Worm (Caenorhabditis elegans) whole organism, midembryonic: ENCODE measurements around the gene alkb-8.

Experiments
- T22C8.4 ChIP-seq: fragments of 200-800 bp; sonication (Bioruptor generic); IDR thresholded peaks from 2 replicates; pipeline ENCODE4 v1.3.6; 2022; ENCODE audit warnings: missing genetic modification characterization, missing compliant biosample characterization
- cog-1 ChIP-seq: sonication (generic microtip); optimal IDR thresholded peaks from 2 replicates; lab custom pipeline; 2016; ENCODE audit warnings: missing genetic modification characterization, missing compliant biosample characterization
- flt-1 ChIP-seq: fragments of 200-800 bp; sonication (Bioruptor generic); IDR thresholded peaks from 2 replicates; pipeline ENCODE4 v1.3.6; 2022; ENCODE audit warnings: missing genetic modification characterization, missing compliant biosample characterization
- klf-2 ChIP-seq: fragments of 200-800 bp; sonication (Bioruptor generic); conservative IDR thresholded peaks from 2 replicates; pipeline ENCODE4 v1.3.6; 2022; ENCODE audit warnings: missing genetic modification reagents, missing genetic modification characterization, missing compliant biosample characterization
- med-1 ChIP-seq: sonication (generic microtip); optimal IDR thresholded peaks from 2 replicates; lab custom pipeline; 2017; ENCODE audit warnings: missing genetic modification characterization, mild to moderate bottlenecking, missing compliant biosample characterization, antibody characterized with exemption, missing genetic modification reagents; ENCODE audit not compliant: insufficient read depth
- ref-1 ChIP-seq: fragments of 200-800 bp; sonication (Bioruptor generic); conservative IDR thresholded peaks from 2 replicates; pipeline ENCODE4 v1.3.6; 2022; ENCODE audit warnings: missing genetic modification reagents, missing genetic modification characterization, missing compliant biosample characterization
- tab-1 ChIP-seq: fragments of 200-800 bp; sonication (Bioruptor generic); IDR thresholded peaks from 2 replicates; pipeline ENCODE4 v1.3.6; 2022; ENCODE audit warnings: missing genetic modification characterization, missing compliant biosample characterization
- ztf-23 ChIP-seq: fragments of 200-800 bp; sonication (Bioruptor generic); IDR thresholded peaks from 2 replicates; pipeline ENCODE4 v1.3.6; 2022; ENCODE audit warnings: missing genetic modification reagents, missing genetic modification characterization, missing compliant biosample characterization
- ztf-29 ChIP-seq: fragments of 200-800 bp; sonication (Bioruptor generic); IDR thresholded peaks from 2 replicates; pipeline ENCODE4 v1.3.6; 2022; ENCODE audit warnings: missing genetic modification reagents, missing genetic modification characterization, missing compliant biosample characterization

alkb-8 gene

ce11 chrIII:3730475-3730874 lies 21.3 kb downstream of the alkb-8 start, which contains the start of gene F34D10.8:
F34D10.8 (plus strand) TSS chrIII:3730775.
- TF ChIP-seq cog-1 (tag; lab: Kevin White, UChicago) (no peak), klf-2 (GFP tag; lab: Robert Waterston, UW) (no peak), ztf-29 (GFP tag; lab: Robert Waterston, UW) (no peak), flt-1 (GFP tag; lab: Robert Waterston, UW) (no peak), ref-1 (no peak), ztf-23 (GFP tag; lab: Robert Waterston, UW) (no peak), tab-1 (no peak), med-1 (GFP tag; lab: Kevin White, UChicago) (no peak), T22C8.4 (GFP tag; lab: Robert Waterston, UW) (no peak)

ce11 chrIII:3734007-3734406 lies 24.9 kb downstream of the alkb-8 start, which contains the start of gene F34D10.3:
F34D10.3 (plus strand) TSS chrIII:3734255.
- no peak for TF ChIP-seq klf-2 (GFP tag; lab: Robert Waterston, UW)
- TF ChIP-seq med-1 (GFP tag; lab: Kevin White, UChicago): no peak
- no peak for TF ChIP-seq tab-1
- no peak for TF ChIP-seq cog-1 (tag; lab: Kevin White, UChicago)
- TF ChIP-seq ref-1: no peak
- no peak for TF ChIP-seq flt-1 (GFP tag; lab: Robert Waterston, UW)
- TF ChIP-seq ztf-23 (GFP tag; lab: Robert Waterston, UW): no peak

ce11 chrIII:3734990-3735389 lies 25.9 kb downstream of the alkb-8 start, which contains the start of gene evl-18:
evl-18 (minus strand) TSS chrIII:3735039.
- TF ChIP-seq ztf-23 (GFP tag; lab: Robert Waterston, UW) (no peak), T22C8.4 (GFP tag; lab: Robert Waterston, UW) (no peak), ref-1 (no peak), med-1 (GFP tag; lab: Kevin White, UChicago) (no peak), tab-1 (no peak), cog-1 (tag; lab: Kevin White, UChicago) (no peak)

- TF ChIP-seq ztf-29 (GFP tag; lab: Robert Waterston, UW) (no peak), tab-1 (no peak), med-1 (GFP tag; lab: Kevin White, UChicago) (no peak), T22C8.4 (GFP tag; lab: Robert Waterston, UW) (no peak), flt-1 (GFP tag; lab: Robert Waterston, UW) (no peak), ztf-23 (GFP tag; lab: Robert Waterston, UW) (no peak), klf-2 (GFP tag; lab: Robert Waterston, UW) (no peak), cog-1 (tag; lab: Kevin White, UChicago) (no peak), ref-1 (no peak)
Observed at ce11 chrIII:3735509-3736255, 26.6 kb downstream of the alkb-8 start.

- TF ChIP-seq ztf-23 (GFP tag; lab: Robert Waterston, UW) (no peak), ref-1 (no peak), flt-1 (GFP tag; lab: Robert Waterston, UW) (no peak)
Observed at ce11 chrIII:3736302-3736701, 27.2 kb downstream of the alkb-8 start, which contains the start of gene F34D10.4. F34D10.4 (plus strand) TSS chrIII:3736602.

ce11 chrIII:3737742-3738141 lies 28.6 kb downstream of the alkb-8 start:
- no peak for TF ChIP-seq T22C8.4 (GFP tag; lab: Robert Waterston, UW)
- TF ChIP-seq med-1 (GFP tag; lab: Kevin White, UChicago): no peak
- no peak for TF ChIP-seq tab-1
- TF ChIP-seq klf-2 (GFP tag; lab: Robert Waterston, UW): no peak
- no peak for TF ChIP-seq ztf-23 (GFP tag; lab: Robert Waterston, UW)

ce11 chrIII:3738331-3738730 lies 29.2 kb downstream of the alkb-8 start:
- TF ChIP-seq T22C8.4 (GFP tag; lab: Robert Waterston, UW): no peak
- TF ChIP-seq ztf-29 (GFP tag; lab: Robert Waterston, UW): no peak
- no peak for TF ChIP-seq ref-1
- no peak for TF ChIP-seq med-1 (GFP tag; lab: Kevin White, UChicago)
- TF ChIP-seq cog-1 (tag; lab: Kevin White, UChicago): no peak
- TF ChIP-seq flt-1 (GFP tag; lab: Robert Waterston, UW): no peak
- TF ChIP-seq klf-2 (GFP tag; lab: Robert Waterston, UW): no peak
- TF ChIP-seq ztf-23 (GFP tag; lab: Robert Waterston, UW): no peak
- TF ChIP-seq tab-1: no peak

ce11 chrIII:3742090-3742489 lies 33.0 kb downstream of the alkb-8 start:
- TF ChIP-seq med-1 (GFP tag; lab: Kevin White, UChicago) (no peak), ztf-23 (GFP tag; lab: Robert Waterston, UW) (no peak), cog-1 (tag; lab: Kevin White, UChicago) (no peak), klf-2 (GFP tag; lab: Robert Waterston, UW) (no peak), ref-1 (no peak), tab-1 (no peak), T22C8.4 (GFP tag; lab: Robert Waterston, UW) (no peak)

ce11 chrIII:3743367-3743766 lies 34.2 kb downstream of the alkb-8 start:
- no peak for TF ChIP-seq flt-1 (GFP tag; lab: Robert Waterston, UW)
- no peak for TF ChIP-seq T22C8.4 (GFP tag; lab: Robert Waterston, UW)
- no peak for TF ChIP-seq ztf-29 (GFP tag; lab: Robert Waterston, UW)
- TF ChIP-seq tab-1: no peak

- TF ChIP-seq cog-1 (tag; lab: Kevin White, UChicago) (no peak), ref-1 (0 out of 2 replicates have a peak, but pooled peaks have one; percentile 2), tab-1 (no peak)
Observed at ce11 chrIII:3745138-3745537, 36.0 kb downstream of the alkb-8 start, which contains the start of gene lin-48. lin-48 (plus strand) TSS chrIII:3745438.
